Worm (Caenorhabditis elegans) whole organism, L4 larva: Measurements from ENCODE around the gene cysl-3.
A peak's percentile ranks its signal among the peaks of the same experiment; 100 is the strongest.

Experiments
- F37D6.2 ChIP-seq: sonication (generic microtip); optimal IDR thresholded peaks from 2 replicates; lab custom pipeline; 2016; ENCODE audit warnings: mild to moderate bottlenecking, missing genetic modification characterization, missing compliant biosample characterization
- F49E8.2 ChIP-seq: sonication (generic microtip); optimal IDR thresholded peaks from 2 replicates; lab custom pipeline; 2016; ENCODE audit warnings: missing compliant biosample characterization, mild to moderate bottlenecking, missing genetic modification characterization, borderline replicate concordance
- T20F7.1 ChIP-seq: fragments of 200-800 bp; sonication (Bioruptor generic); optimal IDR thresholded peaks from 2 replicates; lab custom pipeline; 2018; ENCODE audit warnings: mild to moderate bottlenecking, missing genetic modification characterization, missing compliant biosample characterization
- Y105C5A.15 ChIP-seq: fragments of 200-800 bp; sonication (Bioruptor generic); IDR thresholded peaks from 2 replicates; pipeline ENCODE4 v1.3.6; 2022; ENCODE audit warnings: missing genetic modification characterization, missing compliant biosample characterization
- Y48G9A.11 ChIP-seq: fragments of 200-800 bp; sonication (Bioruptor generic); IDR thresholded peaks from 2 replicates; pipeline ENCODE4 v1.3.6; 2022; ENCODE audit warnings: missing genetic modification reagents, missing genetic modification characterization, missing compliant biosample characterization
- Y5F2A.4 ChIP-seq: fragments of 200-800 bp; sonication (Bioruptor generic); optimal IDR thresholded peaks from 2 replicates; lab custom pipeline; 2018; ENCODE audit warnings: mild to moderate bottlenecking, missing genetic modification characterization, missing compliant biosample characterization
- Y75B8A.6 ChIP-seq: fragments of 200-800 bp; sonication (Bioruptor generic); IDR thresholded peaks from 2 replicates; pipeline ENCODE4 v1.3.6; 2022; ENCODE audit warnings: missing genetic modification reagents, missing genetic modification characterization, missing compliant biosample characterization
- aha-1 ChIP-seq: fragments of 150-350 bp; peaks from one replicate; lab custom pipeline; 2014; ENCODE audit warnings: missing biosample characterization, missing genetic modification characterization
- aly-2 ChIP-seq: sonication (generic microtip); optimal IDR thresholded peaks from 2 replicates; lab custom pipeline; 2018; ENCODE audit warnings: missing biosample characterization, missing genetic modification characterization
- ama-1 ChIP-seq: fragments of 150-350 bp; optimal IDR thresholded peaks from 2 replicates; lab custom pipeline; 2014; ENCODE audit warnings: inconsistent platforms, mixed read lengths
- arid-1 ChIP-seq: fragments of 200-800 bp; sonication (Bioruptor generic); conservative IDR thresholded peaks from 2 replicates; pipeline ENCODE4 v1.3.6; 2022; ENCODE audit warnings: missing genetic modification reagents, missing genetic modification characterization, missing compliant biosample characterization
- ceh-44 ChIP-seq: fragments of 200-800 bp; sonication (Bioruptor generic); IDR thresholded peaks from 2 replicates; pipeline ENCODE4 v1.3.6; 2022; ENCODE audit warnings: missing genetic modification reagents, missing genetic modification characterization, missing compliant biosample characterization
- cey-2 ChIP-seq: sonication (generic microtip); optimal IDR thresholded peaks from 3 replicates; lab custom pipeline; 2017; ENCODE audit warnings: missing genetic modification characterization, mild to moderate bottlenecking, missing compliant biosample characterization, antibody characterized with exemption, borderline replicate concordance; ENCODE audit not compliant: insufficient read depth
- daf-19 ChIP-seq: fragments of 200-800 bp; sonication (Bioruptor generic); conservative IDR thresholded peaks from 2 replicates; pipeline ENCODE4 v1.3.6; 2022; ENCODE audit warnings: missing genetic modification characterization, missing compliant biosample characterization
- daf-8 ChIP-seq: fragments of 200-800 bp; sonication (Bioruptor generic); IDR thresholded peaks from 2 replicates; pipeline ENCODE4 v1.3.6; 2022; ENCODE audit warnings: missing genetic modification characterization, missing compliant biosample characterization
- dmd-6 ChIP-seq: fragments of 200-800 bp; sonication (Bioruptor generic); IDR thresholded peaks from 2 replicates; pipeline ENCODE4 v1.3.6; 2022; ENCODE audit warnings: missing genetic modification reagents, missing genetic modification characterization, missing compliant biosample characterization
- dmd-8 ChIP-seq: fragments of 200-800 bp; sonication (Bioruptor generic); IDR thresholded peaks from 2 replicates; pipeline ENCODE4 v1.3.6; 2022; ENCODE audit warnings: missing genetic modification characterization, missing compliant biosample characterization
- dpl-1 ChIP-seq: fragments of 150-350 bp; optimal IDR thresholded peaks from 2 replicates; lab custom pipeline; 2014; ENCODE audit warnings: missing biosample characterization, missing genetic modification reagents, missing genetic modification characterization
- egl-27 ChIP-seq: sonication (generic microtip); optimal IDR thresholded peaks from 3 replicates; lab custom pipeline; 2017; ENCODE audit warnings: missing biosample characterization, missing genetic modification reagents, missing genetic modification characterization
- gei-8 ChIP-seq: fragments of 200-800 bp; sonication (Bioruptor generic); optimal IDR thresholded peaks from 2 replicates; lab custom pipeline; 2018; ENCODE audit warnings: mild to moderate bottlenecking, missing genetic modification characterization, missing compliant biosample characterization
- hlh-11 ChIP-seq: fragments of 200-800 bp; sonication (Bioruptor generic); optimal IDR thresholded peaks from 2 replicates; lab custom pipeline; 2018; ENCODE audit warnings: mild to moderate bottlenecking, missing genetic modification characterization, missing compliant biosample characterization
- hlh-30 ChIP-seq: sonication (generic microtip); optimal IDR thresholded peaks from 2 replicates; lab custom pipeline; 2017; ENCODE audit warnings: antibody characterized with exemption, mild to moderate bottlenecking, missing genetic modification characterization, missing compliant biosample characterization; ENCODE audit not compliant: insufficient read depth
- jun-1 ChIP-seq: fragments of 150-350 bp; optimal IDR thresholded peaks from 2 replicates; lab custom pipeline; 2014; ENCODE audit warnings: missing biosample characterization, missing genetic modification reagents, missing genetic modification characterization
- lim-7 ChIP-seq: fragments of 200-800 bp; sonication (Bioruptor generic); IDR thresholded peaks from 2 replicates; pipeline ENCODE4 v1.3.6; 2022; ENCODE audit warnings: missing genetic modification characterization, missing compliant biosample characterization
- lin-13 ChIP-seq: fragments of 150-350 bp; optimal IDR thresholded peaks from 2 replicates; lab custom pipeline; 2014; ENCODE audit warnings: missing biosample characterization, missing genetic modification reagents, missing genetic modification characterization
- lin-15B ChIP-seq: fragments of 150-350 bp; sonication (generic microtip); optimal IDR thresholded peaks from 3 replicates; lab custom pipeline; 2014; ENCODE audit warnings: missing biosample characterization, missing genetic modification characterization
- lin-38 ChIP-seq: fragments of 200-800 bp; sonication (Bioruptor generic); IDR thresholded peaks from 2 replicates; pipeline ENCODE4 v1.3.6; 2022; ENCODE audit warnings: missing genetic modification reagents, missing genetic modification characterization, missing compliant biosample characterization
- lir-3 ChIP-seq: sonication (generic microtip); optimal IDR thresholded peaks from 2 replicates; lab custom pipeline; 2016; ENCODE audit warnings: mild to moderate bottlenecking, missing genetic modification characterization, missing compliant biosample characterization
- lsy-2 ChIP-seq, 2 experiments: fragments of 150-350 bp in 1 of 2; sonication (generic microtip) in 1 of 2; optimal IDR thresholded peaks; 2 replicates each; lab custom pipeline; 2014 to 2017; ENCODE audit warnings: missing biosample characterization in 2 of 2, missing genetic modification characterization in 2 of 2
- madf-5 ChIP-seq, 2 experiments: fragments of 200-800 bp; sonication (Bioruptor generic); IDR thresholded peaks; 2 replicates each; pipeline ENCODE4 v1.3.6; 2022; ENCODE audit warnings: missing compliant biosample characterization in 2 of 2, missing genetic modification characterization in 2 of 2
- madf-9 ChIP-seq: fragments of 200-800 bp; sonication (Bioruptor generic); conservative IDR thresholded peaks from 2 replicates; pipeline ENCODE4 v1.3.6; 2022; ENCODE audit warnings: missing genetic modification reagents, missing genetic modification characterization, missing compliant biosample characterization
- mdl-1 ChIP-seq, 2 experiments: fragments of 150-350 bp in 1 of 2; sonication (generic microtip) in 1 of 2; optimal IDR thresholded peaks; 2 replicates each; lab custom pipeline; 2014 to 2017; ENCODE audit warnings: missing biosample characterization in 2 of 2, missing genetic modification characterization in 2 of 2
- mdt-29 ChIP-seq: fragments of 200-800 bp; sonication (Bioruptor generic); IDR thresholded peaks from 2 replicates; pipeline ENCODE4 v1.3.6; 2022; ENCODE audit warnings: missing genetic modification reagents, missing genetic modification characterization, missing compliant biosample characterization
- mes-2 ChIP-seq: sonication (generic microtip); optimal IDR thresholded peaks from 2 replicates; lab custom pipeline; 2016; ENCODE audit warnings: missing genotype, mild to moderate bottlenecking, missing genetic modification characterization, missing compliant biosample characterization; ENCODE audit not compliant: poor library complexity, severe bottlenecking
- mxl-3 ChIP-seq: fragments of 200-800 bp; sonication (Bioruptor generic); optimal IDR thresholded peaks from 2 replicates; lab custom pipeline; 2018; ENCODE audit warnings: mild to moderate bottlenecking, missing genetic modification characterization, missing compliant biosample characterization
- nhr-10 ChIP-seq: fragments of 150-350 bp; optimal IDR thresholded peaks from 2 replicates; lab custom pipeline; 2014; ENCODE audit warnings: missing biosample characterization, missing genetic modification characterization
- nhr-11 ChIP-seq: fragments of 150-350 bp; optimal IDR thresholded peaks from 2 replicates; lab custom pipeline; 2014; ENCODE audit warnings: missing biosample characterization, missing genetic modification characterization
- nhr-42 ChIP-seq: fragments of 200-800 bp; sonication (Bioruptor generic); IDR thresholded peaks from 2 replicates; pipeline ENCODE4 v1.3.6; 2022; ENCODE audit warnings: missing genetic modification characterization, missing compliant biosample characterization
- php-3 ChIP-seq: fragments of 200-800 bp; sonication (Bioruptor generic); IDR thresholded peaks from 2 replicates; pipeline ENCODE4 v1.3.6; 2022; ENCODE audit warnings: missing genetic modification reagents, missing genetic modification characterization, missing compliant biosample characterization
- rbr-2 ChIP-seq: sonication (generic microtip); optimal IDR thresholded peaks from 2 replicates; lab custom pipeline; 2016; ENCODE audit warnings: missing genotype, missing genetic modification characterization, missing compliant biosample characterization
- snpc-4 ChIP-seq: fragments of 150-350 bp; optimal IDR thresholded peaks from 2 replicates; lab custom pipeline; 2014; ENCODE audit warnings: missing biosample characterization, missing genetic modification characterization
- tra-1 ChIP-seq: fragments of 200-800 bp; sonication (Bioruptor generic); IDR thresholded peaks from 2 replicates; pipeline ENCODE4 v1.3.6; 2022; ENCODE audit warnings: missing genetic modification reagents, missing genetic modification characterization, missing compliant biosample characterization
- unc-130 ChIP-seq: sonication (generic microtip); optimal IDR thresholded peaks from 2 replicates; lab custom pipeline; 2016; ENCODE audit warnings: missing genetic modification reagents, missing genetic modification characterization, missing compliant biosample characterization
- unc-39 ChIP-seq: sonication (generic microtip); optimal IDR thresholded peaks from 2 replicates; lab custom pipeline; 2017; ENCODE audit warnings: missing biosample characterization, missing genetic modification characterization
- unc-62 ChIP-seq, 3 experiments: fragments of 150-350 bp in 1 of 3; sonication (generic microtip); optimal IDR thresholded peaks in 2 of 3; peaks in 1 of 3; 1 replicate in 1 of 3; 2 replicates in 2 of 3; lab custom pipeline; 2014 to 2017; ENCODE audit warnings: missing biosample characterization in 3 of 3, missing genetic modification characterization in 3 of 3, missing genetic modification reagents in 3 of 3, missing genotype in 1 of 3
- zag-1 ChIP-seq: fragments of 150-350 bp; optimal IDR thresholded peaks from 2 replicates; lab custom pipeline; 2014; ENCODE audit warnings: missing biosample characterization, missing genetic modification characterization
- zfp-2 ChIP-seq: sonication (generic microtip); optimal IDR thresholded peaks from 2 replicates; lab custom pipeline; 2016; ENCODE audit warnings: mild to moderate bottlenecking, missing genetic modification characterization, missing compliant biosample characterization
- zip-11 ChIP-seq: fragments of 200-800 bp; sonication (Bioruptor generic); IDR thresholded peaks from 2 replicates; pipeline ENCODE4 v1.3.6; 2022; ENCODE audit warnings: missing genetic modification characterization, missing compliant biosample characterization

The cysl-3 gene

DNA sequence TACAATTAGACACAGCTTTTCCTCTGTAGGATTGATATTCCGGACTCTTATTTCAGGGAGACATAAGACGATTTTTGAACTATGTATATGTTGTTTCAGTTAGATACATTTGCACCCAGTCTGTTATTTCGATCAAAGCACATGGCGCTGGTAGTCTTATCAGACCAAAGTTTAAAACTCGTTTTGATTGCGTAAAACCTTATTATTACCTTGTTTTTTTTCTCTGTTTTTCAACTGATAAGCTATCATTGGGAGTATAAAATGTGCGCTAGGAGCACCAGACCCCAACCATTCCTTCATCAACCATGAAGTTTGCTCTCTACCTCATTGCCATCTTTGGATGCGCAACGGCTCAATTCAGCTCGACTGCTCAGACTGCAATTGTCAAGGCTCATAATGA, 36.4 kb upstream of the cysl-3 start, which contains the start of gene scl-12:
TSS of gene scl-12 (plus strand) at position 301 of the 400 bp plus-strand sequence.
- TF ChIP-seq mxl-3 (GFP tag; lab: Kevin White, UChicago) = no peak
- TF ChIP-seq Y5F2A.4 (GFP tag; lab: Kevin White, UChicago) = no peak
- no peak for TF ChIP-seq lin-15B
- TF ChIP-seq madf-5 (GFP tag; IDR thresholded peaks at IDR 0.05; lab: Robert Waterston, UW) = no peak
- no peak for TF ChIP-seq daf-19 (GFP tag; lab: Robert Waterston, UW)
- no peak for TF ChIP-seq hlh-11 (tag; lab: Kevin White, UChicago)
- no peak for TF ChIP-seq T20F7.1
- peak; percentile 47 for TF ChIP-seq aha-1 (tag; lab: Kevin White, UChicago)
- TF ChIP-seq unc-62 (GFP tag; optimal IDR thresholded peaks at IDR 0.05 in 1 of 2; lab: Kevin White, UChicago) = no peak
- TF ChIP-seq unc-62 (tag; optimal IDR thresholded peaks at IDR 0.05; lab: Kevin White, UChicago) = no peak
- no peak for TF ChIP-seq mdl-1 (tag; optimal IDR thresholded peaks at IDR 0.05; lab: Kevin White, UChicago)
- TF ChIP-seq nhr-42 (GFP tag; lab: Robert Waterston, UW) = no peak
- TF ChIP-seq nhr-10 = no peak
- no peak for TF ChIP-seq cey-2 (tag; lab: Kevin White, UChicago)
- 0 out of 2 replicates have a peak, but pooled peaks have one; percentile 31 for TF ChIP-seq dmd-8 (GFP tag; lab: Robert Waterston, UW)
- no peak for TF ChIP-seq F37D6.2 (tag; lab: Kevin White, UChicago)

DNA sequence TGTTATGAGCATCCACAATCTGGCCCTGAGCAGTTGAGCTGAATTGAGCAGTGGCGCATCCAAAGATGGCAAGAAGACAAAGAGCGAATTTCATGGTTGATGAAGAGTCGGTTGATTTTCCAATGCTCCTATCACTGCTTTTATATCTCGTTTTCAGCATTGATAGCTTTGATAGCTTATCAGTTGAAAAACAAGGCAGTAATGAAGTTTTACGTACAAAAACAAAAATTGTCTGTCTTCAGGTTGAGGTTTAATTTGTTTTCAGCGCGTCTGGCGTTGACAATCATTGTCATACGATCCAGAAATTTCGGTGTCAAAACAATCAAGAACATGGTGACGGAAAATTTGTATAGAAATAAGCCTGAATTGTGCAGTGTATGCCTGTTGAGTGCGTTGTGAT, 35.6 kb upstream of the cysl-3 start, which contains the start of gene scl-13:
TSS of gene scl-13 (minus strand) at position 101 of the 400 bp plus-strand sequence.
- TF ChIP-seq F49E8.2 (tag; lab: Kevin White, UChicago) = no peak
- TF ChIP-seq lsy-2 (tag; optimal IDR thresholded peaks at IDR 0.05; lab: Kevin White, UChicago) = no peak
- no peak for TF ChIP-seq zag-1 (tag; lab: Kevin White, UChicago)
- TF ChIP-seq unc-62 (GFP tag; optimal IDR thresholded peaks at IDR 0.05 in 1 of 2; lab: Kevin White, UChicago) = no peak
- no peak for TF ChIP-seq unc-62 (tag; optimal IDR thresholded peaks at IDR 0.05; lab: Kevin White, UChicago)
- no peak for TF ChIP-seq Y48G9A.11 (GFP tag; lab: Robert Waterston, UW)
- TF ChIP-seq php-3 (GFP tag; lab: Robert Waterston, UW) = no peak
- TF ChIP-seq dmd-6 (GFP tag; lab: Robert Waterston, UW) = no peak
- TF ChIP-seq tra-1 = no peak
- TF ChIP-seq lin-13 = no peak
- no peak for TF ChIP-seq snpc-4
- no peak for TF ChIP-seq ama-1
- TF ChIP-seq dpl-1 (GFP tag; lab: Kevin White, UChicago) = no peak
- TF ChIP-seq aly-2 (tag; lab: Kevin White, UChicago) = no peak
- no peak for TF ChIP-seq egl-27 (tag; lab: Kevin White, UChicago)
- no peak for TF ChIP-seq Y75B8A.6

ce11 chrV:3810035-3810434, 34.1 kb upstream of the cysl-3 start:
- TF ChIP-seq mdt-29 (no peak), aha-1 (tag; lab: Kevin White, UChicago) (peak; percentile 94), gei-8 (no peak), lim-7 (no peak), jun-1 (tag; lab: Kevin White, UChicago) (no peak), zip-11 (GFP tag; lab: Robert Waterston, UW) (no peak), zfp-2 (no peak), Y48G9A.11 (GFP tag; lab: Robert Waterston, UW) (no peak)
- TF ChIP-seq, all 104 proteins: peak for 1

ce11 chrV:3808336-3808735, 32.4 kb upstream of the cysl-3 start, which contains the start of gene srw-6:
TSS of gene srw-6 (plus strand) at chrV:3808636.
- no peak for TF ChIP-seq unc-39 (tag; lab: Kevin White, UChicago)
- no peak for TF ChIP-seq ceh-44 (GFP tag; lab: Robert Waterston, UW)
- no peak for TF ChIP-seq unc-130 (GFP tag; lab: Kevin White, UChicago)
- no peak for TF ChIP-seq hlh-30 (tag; lab: Kevin White, UChicago)
- TF ChIP-seq lin-38 = no peak
- no peak for TF ChIP-seq madf-9 (GFP tag; lab: Robert Waterston, UW)
- no peak for TF ChIP-seq rbr-2 (tag; lab: Kevin White, UChicago)
- TF ChIP-seq lir-3 = no peak
- no peak for TF ChIP-seq lin-15B
- no peak for TF ChIP-seq daf-8 (GFP tag; lab: Robert Waterston, UW)
- TF ChIP-seq arid-1 (GFP tag; lab: Robert Waterston, UW) = no peak
- TF ChIP-seq nhr-11 = no peak
- no peak for TF ChIP-seq madf-5 (GFP tag; IDR thresholded peaks at IDR 0.05; lab: Robert Waterston, UW)
- no peak for TF ChIP-seq mes-2
- no peak for TF ChIP-seq Y105C5A.15
